1 worm cellular context compared by ENCODE assay signal in the genomic region with DNA sequence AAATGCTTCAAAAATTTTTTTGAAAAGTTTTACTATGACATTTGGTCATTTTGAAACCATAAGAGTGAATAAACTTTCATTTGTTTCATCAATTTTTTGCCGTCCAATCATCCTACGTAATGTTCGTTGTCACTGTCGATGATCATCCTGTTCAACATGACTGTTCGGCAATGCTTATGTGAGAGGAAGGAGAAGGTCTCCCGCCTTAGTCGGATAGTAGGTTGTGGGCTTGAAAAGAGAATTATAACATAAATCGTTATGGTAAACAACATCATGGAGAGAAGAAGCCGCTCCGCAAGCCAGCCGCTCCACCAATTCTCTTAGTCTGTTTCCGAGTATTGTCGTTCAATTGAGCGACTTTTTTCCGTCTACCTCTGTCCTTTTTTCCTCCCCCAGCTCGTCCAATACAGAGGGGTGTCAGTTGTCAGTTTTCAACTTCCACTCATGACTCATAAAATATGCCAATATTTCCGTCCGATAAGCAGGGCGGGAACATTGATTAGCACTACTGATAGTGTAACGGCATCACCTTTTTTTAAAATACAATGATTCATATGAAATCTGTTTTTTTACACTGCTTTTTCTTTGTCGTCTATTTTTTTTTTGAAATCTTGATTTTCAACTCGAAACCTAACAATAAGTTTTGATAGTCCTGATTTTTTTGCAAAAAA.
TF ChIP-seq lines count a peak whose summit lies in the region.

No protein-coding gene starts in this region.

TF ChIP-seq in whole organism, L4 larva, 104 proteins besides CTCF, POLR2A, EP300 and RAD21 (continued from another document):
- TF ChIP-seq set-16 (GFP tag; IDR thresholded peaks at IDR 0.05; lab: Robert Waterston, UW) (no peak), pqm-1 (tag; optimal IDR thresholded peaks at IDR 0.05; lab: Kevin White, UChicago) (peak; percentile 93)
